Worm (Caenorhabditis elegans): Measurements from ENCODE around the gene utx-1.

ce11 chrX:8601235-8601634 lies 44.3 kb downstream of the utx-1 start, which contains the start of gene F18E9.1:
- no peak for TF ChIP-seq unc-62 (GFP tag; optimal IDR thresholded peaks at IDR 0.05 in 1 of 2)
- no peak for TF ChIP-seq unc-62 (tag; optimal IDR thresholded peaks at IDR 0.05)
- no peak for TF ChIP-seq nhr-237 (tag; optimal IDR thresholded peaks at IDR 0.05)
- no peak for TF ChIP-seq lin-13 (GFP tag; optimal IDR thresholded peaks at IDR 0.05)
- no peak for TF ChIP-seq tra-1 (GFP tag; IDR thresholded peaks at IDR 0.05)

Data from whole organism, L4 larva.